Worm (Caenorhabditis elegans): ENCODE results near the gene fip-1.

DNA sequence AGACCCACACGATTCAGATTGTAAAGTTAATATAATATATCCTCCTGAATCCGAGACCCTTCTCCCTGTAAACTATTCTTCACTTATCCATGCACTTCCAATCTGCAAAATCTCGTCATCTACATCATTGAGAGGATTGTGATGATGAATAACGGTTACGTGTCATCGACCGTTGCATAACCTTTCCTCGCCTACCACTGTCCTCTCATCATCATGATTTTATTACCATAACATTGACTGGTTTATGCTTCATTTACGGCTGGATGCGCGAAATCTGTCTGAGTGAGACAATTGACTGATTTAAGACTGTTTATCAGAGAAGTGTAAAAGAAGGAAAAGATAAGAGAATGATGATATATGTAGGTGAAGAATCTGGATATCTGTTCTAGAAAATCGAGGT is 19.3 kb upstream of the fip-1 start:
- TF ChIP-seq daf-19 (GFP tag; conservative IDR thresholded peaks at IDR 0.05) (no peak), lin-15B (tag; optimal IDR thresholded peaks at IDR 0.05) (no peak), unc-130 (GFP tag; optimal IDR thresholded peaks at IDR 0.05) (no peak), lsy-2 (tag; optimal IDR thresholded peaks at IDR 0.05) (no peak), aly-2 (tag; optimal IDR thresholded peaks at IDR 0.05) (no peak), zfp-2 (tag; optimal IDR thresholded peaks at IDR 0.05) (no peak), nhr-25 (tag; optimal IDR thresholded peaks at IDR 0.05; ENCODE audit: borderline replicate concordance, insufficient read depth) (no peak), nhr-237 (tag; optimal IDR thresholded peaks at IDR 0.05) (no peak), unc-62 (GFP tag; optimal IDR thresholded peaks at IDR 0.05 in 1 of 2) (no peak), unc-62 (tag; optimal IDR thresholded peaks at IDR 0.05) (no peak), jun-1 (tag; optimal IDR thresholded peaks at IDR 0.05) (no peak), ama-1 (optimal IDR thresholded peaks at IDR 0.05) (no peak)
